Worm (Caenorhabditis elegans) whole organism, L4/young adult: ENCODE measurements around the gene F14H3.4.

ENCODE experiments used
- W03F9.2 ChIP-seq: fragments of 150-350 bp; optimal IDR thresholded peaks from 2 replicates; lab custom pipeline; 2014; ENCODE audit warnings: missing biosample characterization, missing genetic modification characterization
- dao-5 ChIP-seq: sonication (generic microtip); optimal IDR thresholded peaks from 2 replicates; lab custom pipeline; 2016; ENCODE audit warnings: missing genotype, missing genetic modification characterization, moderate library complexity, missing compliant biosample characterization
- him-1 ChIP-seq: sonication (generic microtip); optimal IDR thresholded peaks from 2 replicates; lab custom pipeline; 2016; ENCODE audit warnings: missing genotype, missing genetic modification reagents, missing genetic modification characterization, missing compliant biosample characterization

- TF ChIP-seq him-1 (tag; lab: Kevin White, UChicago): no peak
- no peak for TF ChIP-seq dao-5 (tag; lab: Kevin White, UChicago)
- TF ChIP-seq W03F9.2: no peak
Observed at ce11 chrV:16049177-16049576, 5.7 kb downstream of the F14H3.4 start, which contains the start of gene best-12.
